Worm (Caenorhabditis elegans) whole organism, late embryonic: ENCODE data around the gene dos-2.

ENCODE experiments used
- ceh-9 ChIP-seq: sonication (generic microtip); optimal IDR thresholded peaks from 2 replicates; lab custom pipeline; 2016; ENCODE audit warnings: mild to moderate bottlenecking, missing genetic modification characterization, inconsistent platforms, missing compliant biosample characterization
- dve-1 ChIP-seq: sonication (generic microtip); optimal IDR thresholded peaks from 2 replicates; lab custom pipeline; 2017; ENCODE audit warnings: antibody characterized with exemption, mild to moderate bottlenecking, missing genetic modification characterization, missing compliant biosample characterization
- lim-6 ChIP-seq: sonication (generic microtip); optimal IDR thresholded peaks from 2 replicates; lab custom pipeline; 2016; ENCODE audit warnings: missing genetic modification characterization, missing compliant biosample characterization
- mec-3 ChIP-seq: sonication (generic microtip); optimal IDR thresholded peaks from 2 replicates; lab custom pipeline; 2016; ENCODE audit warnings: borderline replicate concordance, missing genetic modification characterization, missing compliant biosample characterization
- pha-2 ChIP-seq: sonication (generic microtip); optimal IDR thresholded peaks from 2 replicates; lab custom pipeline; 2017; ENCODE audit warnings: mild to moderate bottlenecking, missing genetic modification characterization, missing compliant biosample characterization
- pha-4 ChIP-seq: fragments of 150-350 bp; optimal IDR thresholded peaks from 2 replicates; lab custom pipeline; 2018; ENCODE audit warnings: missing biosample characterization, missing genetic modification reagents, missing genetic modification characterization
- sox-2 ChIP-seq: fragments of 200-800 bp; sonication (Bioruptor generic); IDR thresholded peaks from 2 replicates; pipeline ENCODE4 v1.3.6; 2022; ENCODE audit warnings: missing genetic modification reagents, missing genetic modification characterization, missing compliant biosample characterization
- tbx-7 ChIP-seq: sonication (generic microtip); optimal IDR thresholded peaks from 2 replicates; lab custom pipeline; 2016; ENCODE audit warnings: missing genotype, missing genetic modification characterization, missing compliant biosample characterization
- unc-42 ChIP-seq: sonication (generic microtip); optimal IDR thresholded peaks from 2 replicates; lab custom pipeline; 2016; ENCODE audit warnings: missing genotype, missing genetic modification characterization, missing compliant biosample characterization
- zip-5 ChIP-seq: sonication (generic microtip); optimal IDR thresholded peaks from 2 replicates; lab custom pipeline; 2016; ENCODE audit warnings: missing genetic modification characterization, missing compliant biosample characterization

DNA sequence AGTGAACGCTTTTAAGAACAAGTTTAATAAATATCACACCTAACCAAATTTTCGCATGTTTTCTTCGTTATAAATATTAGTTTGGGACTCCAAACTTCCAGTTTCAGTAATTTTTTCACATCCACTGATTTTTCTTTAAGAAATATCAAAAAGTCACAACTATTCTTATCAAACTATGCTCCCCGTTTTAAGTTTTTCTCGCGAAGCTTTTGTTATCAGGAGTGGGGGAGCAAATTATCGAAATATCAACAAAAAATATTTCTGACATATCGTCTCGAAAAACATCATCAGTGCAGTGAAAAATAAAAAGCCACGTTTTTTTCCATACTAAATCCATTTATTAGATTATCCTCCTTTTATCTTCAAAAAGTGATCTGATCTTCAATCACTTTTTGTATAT lies 16.0 kb downstream of the dos-2 start:
- TF ChIP-seq sox-2 (no peak), dve-1 (no peak), ceh-9 (tag; lab: Kevin White, UChicago) (no peak), tbx-7 (tag; lab: Kevin White, UChicago) (no peak), zip-5 (tag; lab: Kevin White, UChicago) (no peak), pha-2 (tag; lab: Kevin White, UChicago) (no peak), lim-6 (tag; lab: Kevin White, UChicago) (no peak), mec-3 (tag; lab: Kevin White, UChicago) (no peak), unc-42 (tag; lab: Kevin White, UChicago) (no peak), pha-4 (no peak)
